Worm (Caenorhabditis elegans) whole organism, late embryonic: Measurements from ENCODE around the gene cdo-1.

Experiments used
- ama-1 ChIP-seq: fragments of 150-350 bp; optimal IDR thresholded peaks from 2 replicates; lab custom pipeline; 2014
- dmd-4 ChIP-seq: sonication (generic microtip); optimal IDR thresholded peaks from 2 replicates; lab custom pipeline; 2016; ENCODE audit warnings: borderline replicate concordance, missing genetic modification characterization, missing compliant biosample characterization
- elt-2 ChIP-seq: sonication (generic microtip); optimal IDR thresholded peaks from 2 replicates; lab custom pipeline; 2016; ENCODE audit warnings: missing genetic modification reagents, missing genetic modification characterization, missing compliant biosample characterization
- eyg-1 ChIP-seq: sonication (generic microtip); optimal IDR thresholded peaks from 2 replicates; lab custom pipeline; 2016; ENCODE audit warnings: missing genotype, missing genetic modification characterization, missing compliant biosample characterization
- unc-86 ChIP-seq: sonication (generic microtip); optimal IDR thresholded peaks from 2 replicates; lab custom pipeline; 2016; ENCODE audit warnings: missing genetic modification characterization, missing compliant biosample characterization

DNA sequence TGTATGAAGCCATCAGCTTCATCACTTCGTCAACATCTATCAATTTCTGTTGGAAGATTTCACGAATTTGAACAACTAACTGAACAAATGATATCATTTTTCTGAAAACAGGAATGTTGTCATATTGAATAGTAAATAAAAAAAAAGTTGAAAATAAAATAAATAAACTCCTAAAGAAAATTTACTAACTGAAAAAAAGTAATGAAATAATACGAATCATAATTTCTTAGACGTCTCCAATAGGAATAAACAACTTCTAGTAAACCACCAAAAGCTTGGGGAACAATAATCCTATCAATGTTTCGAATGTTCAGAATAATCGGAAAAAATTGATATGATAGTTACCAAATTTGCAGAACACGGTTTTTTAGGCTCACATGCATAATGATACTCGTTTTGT is at the start of gene cdo-1:
- TF ChIP-seq dmd-4 (tag; lab: Kevin White, UChicago) (no peak), eyg-1 (tag; lab: Kevin White, UChicago) (no peak), elt-2 (tag; lab: Kevin White, UChicago) (no peak), ama-1 (lab: Kevin White, UChicago) (no peak), unc-86 (tag; lab: Kevin White, UChicago) (no peak)
